Fruit fly (Drosophila melanogaster): ENCODE measurements around the gene CG14445.

The CG14445 gene

dm6 chrX:6193183-6193810 lies 43.8 kb upstream of the CG14445 start (continued):
- TF ChIP-seq CG7357 (GFP tag; IDR thresholded peaks at IDR 0.05), result peak; percentile 79
- no peak for TF ChIP-seq MESR4 (GFP tag; optimal IDR thresholded peaks at IDR 0.05)
- peak; percentile 52; the same call in 1 of the 2 replicates for TF ChIP-seq dati (GFP tag; IDR thresholded peaks at IDR 0.05)
- peak; percentile 93 for TF ChIP-seq CG14014 (GFP tag; IDR thresholded peaks at IDR 0.05)
- TF ChIP-seq abd-A (tag; optimal IDR thresholded peaks at IDR 0.05), result peak; percentile 6
- TF ChIP-seq CG3995 (GFP tag; optimal IDR thresholded peaks at IDR 0.05), result no peak
- TF ChIP-seq CG17385 (GFP tag; optimal IDR thresholded peaks at IDR 0.05), result peak; percentile 75
- peak; percentile 88 for TF ChIP-seq dmrt99B (tag; optimal IDR thresholded peaks at IDR 0.05)
- peak; percentile 73 for TF ChIP-seq CG6813 (GFP tag; optimal IDR thresholded peaks at IDR 0.05)
- no peak for TF ChIP-seq Trl (optimal IDR thresholded peaks at IDR 0.05)
- peak; percentile 13 for TF ChIP-seq Trl (GFP tag; optimal IDR thresholded peaks at IDR 0.05)
- TF ChIP-seq CG18011 (GFP tag; optimal IDR thresholded peaks at IDR 0.05), result peak; percentile 37
- peak; percentile 71 for TF ChIP-seq oc (tag; optimal IDR thresholded peaks at IDR 0.05)
- TF ChIP-seq CG15479 (GFP tag; optimal IDR thresholded peaks at IDR 0.05), result no peak
- no peak for TF ChIP-seq pfk (GFP tag; optimal IDR thresholded peaks at IDR 0.05)
- no peak for TF ChIP-seq HLH4C (GFP tag; IDR thresholded peaks at IDR 0.05; ENCODE audit: partially characterized antibody)
- peak; percentile 87 for TF ChIP-seq CG17359 (tag; optimal IDR thresholded peaks at IDR 0.05)
- TF ChIP-seq aop (GFP tag; IDR thresholded peaks at IDR 0.05), result no peak
- TF ChIP-seq Sox102F (GFP tag; optimal IDR thresholded peaks at IDR 0.05), result peak; percentile 88
- peak; percentile 25 for TF ChIP-seq CG13123 (GFP tag; optimal IDR thresholded peaks at IDR 0.05)
- TF ChIP-seq Six4 (GFP tag; optimal IDR thresholded peaks at IDR 0.05), result peak; percentile 29
- TF ChIP-seq Rx (GFP tag; IDR thresholded peaks at IDR 0.05), result peak; percentile 75; the same call in 1 of the 2 replicates
- TF ChIP-seq gem (tag; optimal IDR thresholded peaks at IDR 0.05), result peak; percentile 90
- TF ChIP-seq CG13287 (GFP tag; IDR thresholded peaks at IDR 0.05; ENCODE audit: partially characterized antibody), result no peak
- peak; percentile 79 for TF ChIP-seq CG10209 (GFP tag; optimal IDR thresholded peaks at IDR 0.05)
- no peak for TF ChIP-seq wek (GFP tag; optimal IDR thresholded peaks at IDR 0.05)
- peak; percentile 90 for TF ChIP-seq Xrp1 (GFP tag; IDR thresholded peaks at IDR 0.05)
- TF ChIP-seq CG12391 (tag; optimal IDR thresholded peaks at IDR 0.05), result peak; percentile 82
- TF ChIP-seq Pdp1 (GFP tag; optimal IDR thresholded peaks at IDR 0.05), result peak in 1 of 2 experiments; percentile 31
- no peak for TF ChIP-seq CG14965 (GFP tag; optimal IDR thresholded peaks at IDR 0.05; ENCODE audit: borderline replicate concordance)
- peak; percentile 92 for TF ChIP-seq Fer1 (GFP tag; optimal IDR thresholded peaks at IDR 0.05)
- TF ChIP-seq CG3726 (GFP tag; IDR thresholded peaks at IDR 0.05), result peak; percentile 85
- peak; percentile 80 for TF ChIP-seq grau (tag; optimal IDR thresholded peaks at IDR 0.05)
- TF ChIP-seq Asciz (GFP tag; optimal IDR thresholded peaks at IDR 0.05), result peak; percentile 74
- TF ChIP-seq insv (GFP tag; optimal IDR thresholded peaks at IDR 0.05), result no peak
- TF ChIP-seq sens (GFP tag), result peak; percentile 76
- peak; percentile 81 for TF ChIP-seq al (GFP tag; IDR thresholded peaks at IDR 0.05)
- peak; percentile 82 for TF ChIP-seq Oli (tag; optimal IDR thresholded peaks at IDR 0.05)
- TF ChIP-seq Sox100B (GFP tag; optimal IDR thresholded peaks at IDR 0.05), result peak; percentile 76
- TF ChIP-seq Med (GFP tag), result peak; percentile 84
- TF ChIP-seq CG8281 (tag; optimal IDR thresholded peaks at IDR 0.05), result peak; percentile 57
- TF ChIP-seq CG9215 (GFP tag; IDR thresholded peaks at IDR 0.05), result peak; percentile 85
- TF ChIP-seq Eip74EF (GFP tag; optimal IDR thresholded peaks at IDR 0.05), result peak in 1 of 2 experiments; percentile 41
- TF ChIP-seq sob (GFP tag; IDR thresholded peaks at IDR 0.05), result peak; percentile 93
- TF ChIP-seq CG4820 (GFP tag; optimal IDR thresholded peaks at IDR 0.05), result peak; percentile 43
- TF ChIP-seq CG10366 (GFP tag; IDR thresholded peaks at IDR 0.05), result peak; percentile 90
- peak; percentile 94 for TF ChIP-seq vvl (GFP tag; IDR thresholded peaks at IDR 0.05)
- TF ChIP-seq CG8290 (GFP tag; optimal IDR thresholded peaks at IDR 0.05), result no peak
- no peak for TF ChIP-seq CG8290 (tag; optimal IDR thresholded peaks at IDR 0.05)

Data from whole organism, embryonic.